Fruit fly (Drosophila melanogaster) whole organism, prepupa: ENCODE measurements around the gene DCAF12.

Experiments
- CG11294 ChIP-seq: fragments of 200-800 bp; sonication (Bioruptor generic); IDR thresholded peaks from 2 replicates; pipeline ENCODE4 v1.3.6; 2022; ENCODE audit warnings: missing biosample characterization, missing genetic modification characterization
- CG11762 ChIP-seq: fragments of 200-800 bp; sonication (Bioruptor generic); optimal IDR thresholded peaks from 3 replicates; lab custom pipeline; 2016; ENCODE audit warnings: missing biosample characterization, missing genetic modification characterization; ENCODE audit not compliant: insufficient read depth
- CG16779 ChIP-seq: fragments of 200-800 bp; sonication (Bioruptor generic); optimal IDR thresholded peaks from 3 replicates; lab custom pipeline; 2017; ENCODE audit warnings: missing biosample characterization, mild to moderate bottlenecking, missing genetic modification characterization
- CG7368 ChIP-seq: fragments of 200-800 bp; sonication (Bioruptor generic); optimal IDR thresholded peaks from 3 replicates; lab custom pipeline; 2016; ENCODE audit warnings: missing biosample characterization, missing genetic modification characterization
- Ets21C ChIP-seq: fragments of 200-800 bp; sonication (Bioruptor generic); optimal IDR thresholded peaks from 3 replicates; lab custom pipeline; 2016; ENCODE audit warnings: missing biosample characterization, missing genetic modification characterization
- salr ChIP-seq, 2 experiments: fragments of 200-800 bp; sonication (Bioruptor generic); optimal IDR thresholded peaks; 3 replicates each; lab custom pipeline; 2016 to 2018; ENCODE audit warnings: missing biosample characterization in 2 of 2, missing genetic modification characterization in 2 of 2, mild to moderate bottlenecking in 1 of 2

DNA sequence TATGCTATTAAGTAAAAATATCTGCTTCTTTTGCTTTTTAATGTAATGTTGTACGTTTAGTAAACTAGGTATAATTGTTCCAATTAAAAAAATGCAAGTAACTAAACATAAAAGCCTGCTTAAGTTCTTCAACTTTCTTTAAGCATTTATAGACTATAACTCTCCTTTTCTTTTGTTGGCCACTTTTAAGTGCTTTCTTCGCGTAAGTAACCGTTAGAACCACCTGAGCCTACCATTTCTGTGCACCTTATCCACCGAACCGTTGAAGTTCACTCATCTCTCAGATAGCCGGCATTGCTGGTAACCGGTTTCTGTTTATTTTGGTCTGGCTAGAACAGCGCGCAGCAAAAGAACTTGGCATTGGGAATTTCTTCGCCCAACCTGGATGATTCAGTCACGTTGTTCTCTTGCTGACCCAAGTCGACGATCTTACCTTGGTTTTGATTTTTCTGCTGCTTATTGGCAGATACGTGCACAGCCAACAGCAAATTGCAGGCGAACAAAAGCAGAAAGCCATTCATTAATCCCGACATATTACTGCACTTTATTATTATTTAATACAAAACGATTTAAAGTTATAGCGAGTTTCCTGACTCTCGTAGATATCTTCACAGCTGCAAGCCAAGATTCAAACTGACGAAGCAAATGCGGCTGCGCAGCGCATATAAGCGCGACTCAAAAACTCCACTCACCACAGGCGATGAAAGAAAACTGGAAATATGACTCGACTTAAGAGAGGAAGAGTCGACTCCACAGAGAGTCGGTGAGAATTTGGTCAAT lies 40.1 kb downstream of the DCAF12 start, which contains the start of gene CG10005:
- TF ChIP-seq CG11294 (GFP tag; lab: Robert Waterston, UW) (no peak), salr (GFP tag; optimal IDR thresholded peaks at IDR 0.05; lab: Kevin White, UChicago) (no peak), CG7368 (GFP tag; lab: Kevin White, UChicago) (no peak), CG11762 (GFP tag; lab: Kevin White, UChicago) (no peak), Ets21C (GFP tag; lab: Kevin White, UChicago) (no peak), CG16779 (tag; lab: Kevin White, UChicago) (no peak)
